Worm (Caenorhabditis elegans) whole organism, late embryonic: ENCODE measurements around the gene daf-2.

Experiments used
- C38D4.7 ChIP-seq: fragments of 200-800 bp; sonication (Bioruptor generic); optimal IDR thresholded peaks from 2 replicates; lab custom pipeline; 2018; ENCODE audit warnings: mild to moderate bottlenecking, missing genetic modification characterization, moderate library complexity, missing compliant biosample characterization
- K02D7.2 ChIP-seq: sonication (generic microtip); optimal IDR thresholded peaks from 2 replicates; lab custom pipeline; 2017; ENCODE audit warnings: mild to moderate bottlenecking, missing genetic modification characterization, missing compliant biosample characterization
- Y22D7AL.16 ChIP-seq: sonication (generic microtip); optimal IDR thresholded peaks from 2 replicates; lab custom pipeline; 2016; ENCODE audit warnings: missing genetic modification characterization, missing compliant biosample characterization
- ahr-1 ChIP-seq: sonication (generic microtip); optimal IDR thresholded peaks from 2 replicates; lab custom pipeline; 2016; ENCODE audit warnings: missing genetic modification characterization, missing compliant biosample characterization
- ceh-18 ChIP-seq: sonication (generic microtip); optimal IDR thresholded peaks from 2 replicates; lab custom pipeline; 2016; ENCODE audit warnings: missing genetic modification characterization, missing compliant biosample characterization
- ceh-2 ChIP-seq: sonication (generic microtip); optimal IDR thresholded peaks from 2 replicates; lab custom pipeline; 2016; ENCODE audit warnings: missing genotype, missing genetic modification characterization, missing compliant biosample characterization
- ceh-34 ChIP-seq: sonication (generic microtip); optimal IDR thresholded peaks from 2 replicates; lab custom pipeline; 2016; ENCODE audit warnings: mild to moderate bottlenecking, missing genetic modification characterization, missing compliant biosample characterization
- ceh-45 ChIP-seq: fragments of 200-800 bp; sonication (Bioruptor generic); IDR thresholded peaks from 2 replicates; pipeline ENCODE4 v1.3.6; 2022; ENCODE audit warnings: missing genetic modification reagents, missing genetic modification characterization, missing compliant biosample characterization
- ceh-9 ChIP-seq: sonication (generic microtip); optimal IDR thresholded peaks from 2 replicates; lab custom pipeline; 2016; ENCODE audit warnings: mild to moderate bottlenecking, missing genetic modification characterization, inconsistent platforms, missing compliant biosample characterization
- dmd-4 ChIP-seq: sonication (generic microtip); optimal IDR thresholded peaks from 2 replicates; lab custom pipeline; 2016; ENCODE audit warnings: borderline replicate concordance, missing genetic modification characterization, missing compliant biosample characterization
- dve-1 ChIP-seq: sonication (generic microtip); optimal IDR thresholded peaks from 2 replicates; lab custom pipeline; 2017; ENCODE audit warnings: antibody characterized with exemption, mild to moderate bottlenecking, missing genetic modification characterization, missing compliant biosample characterization
- elt-2 ChIP-seq: sonication (generic microtip); optimal IDR thresholded peaks from 2 replicates; lab custom pipeline; 2016; ENCODE audit warnings: missing genetic modification reagents, missing genetic modification characterization, missing compliant biosample characterization
- elt-4 ChIP-seq: sonication (generic microtip); optimal IDR thresholded peaks from 2 replicates; lab custom pipeline; 2016; ENCODE audit warnings: missing genetic modification characterization, missing compliant biosample characterization
- eyg-1 ChIP-seq: sonication (generic microtip); optimal IDR thresholded peaks from 2 replicates; lab custom pipeline; 2016; ENCODE audit warnings: missing genotype, missing genetic modification characterization, missing compliant biosample characterization
- fax-1 ChIP-seq: sonication (generic microtip); optimal IDR thresholded peaks from 2 replicates; lab custom pipeline; 2016; ENCODE audit warnings: missing genotype, missing genetic modification characterization, missing compliant biosample characterization
- hlh-13 ChIP-seq: fragments of 200-800 bp; sonication (Bioruptor generic); optimal IDR thresholded peaks from 2 replicates; lab custom pipeline; 2018; ENCODE audit warnings: mild to moderate bottlenecking, missing genetic modification characterization, missing compliant biosample characterization
- hlh-15 ChIP-seq: sonication (generic microtip); optimal IDR thresholded peaks from 2 replicates; lab custom pipeline; 2016; ENCODE audit warnings: missing genetic modification characterization, missing compliant biosample characterization
- hlh-30 ChIP-seq: sonication (generic microtip); optimal IDR thresholded peaks from 2 replicates; lab custom pipeline; 2017; ENCODE audit warnings: antibody characterized with exemption, missing genetic modification characterization, missing compliant biosample characterization; ENCODE audit not compliant: insufficient read depth
- hlh-6 ChIP-seq: sonication (generic microtip); optimal IDR thresholded peaks from 2 replicates; lab custom pipeline; 2016; ENCODE audit warnings: missing genotype, missing genetic modification characterization, missing compliant biosample characterization
- hlh-8 ChIP-seq: sonication (generic microtip); optimal IDR thresholded peaks from 2 replicates; lab custom pipeline; 2016; ENCODE audit warnings: missing genotype, missing genetic modification characterization, missing compliant biosample characterization
- lim-6 ChIP-seq: sonication (generic microtip); optimal IDR thresholded peaks from 2 replicates; lab custom pipeline; 2016; ENCODE audit warnings: missing genetic modification characterization, missing compliant biosample characterization
- lin-11 ChIP-seq: fragments of 200-800 bp; sonication (Bioruptor generic); optimal IDR thresholded peaks from 2 replicates; lab custom pipeline; 2018; ENCODE audit warnings: mild to moderate bottlenecking, missing genetic modification characterization, missing compliant biosample characterization
- madf-2 ChIP-seq: sonication (generic microtip); optimal IDR thresholded peaks from 2 replicates; lab custom pipeline; 2017; ENCODE audit warnings: missing genetic modification characterization, missing compliant biosample characterization
- mec-3 ChIP-seq: sonication (generic microtip); optimal IDR thresholded peaks from 2 replicates; lab custom pipeline; 2016; ENCODE audit warnings: borderline replicate concordance, missing genetic modification characterization, missing compliant biosample characterization
- nfya-1 ChIP-seq: sonication (generic microtip); optimal IDR thresholded peaks from 2 replicates; lab custom pipeline; 2017; ENCODE audit warnings: missing genetic modification characterization, mild to moderate bottlenecking, missing compliant biosample characterization, antibody characterized with exemption, moderate library complexity
- nhr-11 ChIP-seq: fragments of 150-350 bp; optimal IDR thresholded peaks from 2 replicates; lab custom pipeline; 2014; ENCODE audit warnings: missing biosample characterization, missing genetic modification characterization
- nhr-232 ChIP-seq: sonication (generic microtip); optimal IDR thresholded peaks from 2 replicates; lab custom pipeline; 2016; ENCODE audit warnings: missing genetic modification characterization, missing compliant biosample characterization
- odd-2 ChIP-seq: sonication (generic microtip); optimal IDR thresholded peaks from 2 replicates; lab custom pipeline; 2017; ENCODE audit warnings: antibody characterized with exemption, mild to moderate bottlenecking, missing genetic modification characterization, missing compliant biosample characterization
- pag-3 ChIP-seq: sonication (generic microtip); optimal IDR thresholded peaks from 2 replicates; lab custom pipeline; 2016; ENCODE audit warnings: missing compliant biosample characterization, missing genetic modification characterization, borderline replicate concordance
- pat-9 ChIP-seq: fragments of 200-800 bp; sonication (Bioruptor generic); optimal IDR thresholded peaks from 2 replicates; lab custom pipeline; 2018; ENCODE audit warnings: mild to moderate bottlenecking, missing genetic modification characterization, moderate library complexity, missing compliant biosample characterization
- pax-1 ChIP-seq: fragments of 150-350 bp; optimal IDR thresholded peaks from 2 replicates; lab custom pipeline; 2014; ENCODE audit warnings: missing biosample characterization, missing genetic modification characterization
- pha-2 ChIP-seq: sonication (generic microtip); optimal IDR thresholded peaks from 2 replicates; lab custom pipeline; 2017; ENCODE audit warnings: mild to moderate bottlenecking, missing genetic modification characterization, missing compliant biosample characterization
- ref-2 ChIP-seq: sonication (generic microtip); optimal IDR thresholded peaks from 2 replicates; lab custom pipeline; 2016; ENCODE audit warnings: missing genetic modification characterization, missing compliant biosample characterization
- rnt-1 ChIP-seq: sonication (generic microtip); optimal IDR thresholded peaks from 2 replicates; lab custom pipeline; 2016; ENCODE audit warnings: missing genetic modification characterization, missing compliant biosample characterization
- sox-2 ChIP-seq: fragments of 200-800 bp; sonication (Bioruptor generic); IDR thresholded peaks from 2 replicates; pipeline ENCODE4 v1.3.6; 2022; ENCODE audit warnings: missing genetic modification reagents, missing genetic modification characterization, missing compliant biosample characterization
- sox-4 ChIP-seq: sonication (generic microtip); optimal IDR thresholded peaks from 2 replicates; lab custom pipeline; 2017; ENCODE audit warnings: mild to moderate bottlenecking, missing genetic modification characterization, inconsistent platforms, missing compliant biosample characterization
- unc-42 ChIP-seq: sonication (generic microtip); optimal IDR thresholded peaks from 2 replicates; lab custom pipeline; 2016; ENCODE audit warnings: missing genotype, missing genetic modification characterization, missing compliant biosample characterization
- unc-55 ChIP-seq: sonication (generic microtip); optimal IDR thresholded peaks from 2 replicates; lab custom pipeline; 2017; ENCODE audit warnings: missing biosample characterization, missing genetic modification reagents, missing genetic modification characterization
- zip-5 ChIP-seq: sonication (generic microtip); optimal IDR thresholded peaks from 2 replicates; lab custom pipeline; 2016; ENCODE audit warnings: missing genetic modification characterization, missing compliant biosample characterization

The daf-2 gene

ce11 chrIII:2952437-2952836 lies 88.2 kb downstream of the daf-2 start (continued):
- TF ChIP-seq ahr-1 (tag; lab: Kevin White, UChicago) (no peak), pag-3 (tag; lab: Kevin White, UChicago) (no peak)

ce11 chrIII:2948310-2948961 lies 92.2 kb downstream of the daf-2 start:
- TF ChIP-seq C38D4.7 (GFP tag; lab: Kevin White, UChicago) (no peak), ceh-45 (GFP tag; lab: Robert Waterston, UW) (no peak), elt-2 (tag; lab: Kevin White, UChicago) (peak; percentile 66), ceh-34 (tag; lab: Kevin White, UChicago) (no peak)

- peak; percentile 1 for TF ChIP-seq nfya-1
- TF ChIP-seq ahr-1 (tag; lab: Kevin White, UChicago) = no peak
- no peak for TF ChIP-seq fax-1 (tag; lab: Kevin White, UChicago)
- TF ChIP-seq unc-55 (GFP tag; lab: Kevin White, UChicago) = no peak
Measured at ce11 chrIII:2947251-2947650, 93.4 kb downstream of the daf-2 start.

- TF ChIP-seq pax-1 (tag; lab: Kevin White, UChicago) (no peak), dmd-4 (tag; lab: Kevin White, UChicago) (no peak), unc-42 (tag; lab: Kevin White, UChicago) (no peak), sox-4 (tag; lab: Kevin White, UChicago) (no peak), lim-6 (tag; lab: Kevin White, UChicago) (no peak), Y22D7AL.16 (no peak), dve-1 (tag; lab: Kevin White, UChicago) (no peak), nhr-232 (tag; lab: Kevin White, UChicago) (no peak), ceh-18 (tag; lab: Kevin White, UChicago) (no peak), madf-2 (tag; lab: Kevin White, UChicago) (no peak), ceh-9 (tag; lab: Kevin White, UChicago) (no peak), hlh-6 (tag; lab: Kevin White, UChicago) (no peak), nhr-11 (tag; lab: Kevin White, UChicago) (no peak), elt-4 (tag; lab: Kevin White, UChicago) (no peak), mec-3 (tag; lab: Kevin White, UChicago) (no peak), ceh-2 (tag; lab: Kevin White, UChicago) (no peak), pha-2 (tag; lab: Kevin White, UChicago) (no peak), hlh-13 (no peak), hlh-8 (tag; lab: Kevin White, UChicago) (no peak)
Measured at ce11 chrIII:2946626-2947168, 93.9 kb downstream of the daf-2 start, which contains the start of gene H05C05.1. TSS of gene H05C05.1 (plus strand) at chrIII:2947118.

- TF ChIP-seq lin-11 (no peak), K02D7.2 (no peak), hlh-8 (tag; lab: Kevin White, UChicago) (no peak), zip-5 (no peak), Y22D7AL.16 (no peak), hlh-15 (no peak), eyg-1 (tag; lab: Kevin White, UChicago) (no peak), hlh-30 (tag; lab: Kevin White, UChicago) (no peak), pat-9 (tag; lab: Kevin White, UChicago) (no peak), odd-2 (tag; lab: Kevin White, UChicago) (no peak), C38D4.7 (GFP tag; lab: Kevin White, UChicago) (no peak), ref-2 (tag; lab: Kevin White, UChicago) (no peak), rnt-1 (no peak), sox-2 (GFP tag; lab: Robert Waterston, UW) (no peak)
Measured at ce11 chrIII:2946101-2946500, 94.5 kb downstream of the daf-2 start, which contains the start of gene H05C05.4. TSS of gene H05C05.4 (minus strand) at chrIII:2946201.
